Worm (Caenorhabditis elegans) whole organism, early embryonic: ENCODE measurements around the gene C14B9.3.

Experiments used
- B0310.2 ChIP-seq: sonication (generic microtip); optimal IDR thresholded peaks from 2 replicates; lab custom pipeline; 2016; ENCODE audit warnings: mild to moderate bottlenecking, missing genetic modification characterization, missing compliant biosample characterization
- F13C5.2 ChIP-seq: sonication (generic microtip); optimal IDR thresholded peaks from 2 replicates; lab custom pipeline; 2017; ENCODE audit warnings: mild to moderate bottlenecking, missing genetic modification characterization, inconsistent platforms, missing compliant biosample characterization
- ama-1 ChIP-seq: fragments of 150-350 bp; optimal IDR thresholded peaks from 2 replicates; lab custom pipeline; 2014
- ets-7 ChIP-seq: sonication (generic microtip); optimal IDR thresholded peaks from 2 replicates; lab custom pipeline; 2016; ENCODE audit warnings: missing genotype, missing genetic modification characterization, missing compliant biosample characterization
- hmbx-1 ChIP-seq: sonication (generic microtip); optimal IDR thresholded peaks from 2 replicates; lab custom pipeline; 2016; ENCODE audit warnings: mild to moderate bottlenecking, missing genetic modification characterization, missing compliant biosample characterization
- scrt-1 ChIP-seq: fragments of 200-800 bp; sonication (Bioruptor generic); IDR thresholded peaks from 2 replicates; pipeline ENCODE4 v1.3.6; 2022; ENCODE audit warnings: missing genetic modification characterization, missing compliant biosample characterization

- TF ChIP-seq ama-1 (lab: Kevin White, UChicago): no peak
- TF ChIP-seq ets-7: no peak
- no peak for TF ChIP-seq hmbx-1 (tag; lab: Kevin White, UChicago)
- TF ChIP-seq scrt-1: no peak
- TF ChIP-seq B0310.2 (tag; lab: Kevin White, UChicago): no peak
- peak; percentile 17 for TF ChIP-seq F13C5.2 (tag; lab: Kevin White, UChicago)
Measured at ce11 chrIII:8130177-8130902, 21.8 kb downstream of the C14B9.3 start, which contains the start of the genes rpl-21 and C14B9.10.
